Worm (Caenorhabditis elegans) whole organism, mixed stage, embryonic: Measurements from ENCODE around the gene Y69A2AR.46.

Source experiments
- blmp-1 ChIP-seq: fragments of 150-350 bp; optimal IDR thresholded peaks from 2 replicates; lab custom pipeline; 2014; ENCODE audit warnings: missing biosample characterization, missing genetic modification characterization
- ces-1 ChIP-seq: fragments of 150-350 bp; optimal IDR thresholded peaks from 2 replicates; lab custom pipeline; 2014; ENCODE audit warnings: missing biosample characterization, missing genetic modification reagents, missing genetic modification characterization
- mab-5 ChIP-seq: fragments of 150-350 bp; optimal IDR thresholded peaks from 2 replicates; lab custom pipeline; 2014; ENCODE audit warnings: missing biosample characterization, missing genetic modification characterization
- nhr-12 ChIP-seq: fragments of 150-350 bp; optimal IDR thresholded peaks from 2 replicates; lab custom pipeline; 2014; ENCODE audit warnings: missing biosample characterization, missing genetic modification characterization
- nhr-2 ChIP-seq: fragments of 150-350 bp; optimal IDR thresholded peaks from 2 replicates; lab custom pipeline; 2014; ENCODE audit warnings: missing biosample characterization, missing genetic modification characterization
- pha-4 ChIP-seq: fragments of 150-350 bp; optimal IDR thresholded peaks from 2 replicates; lab custom pipeline; 2018; ENCODE audit warnings: missing biosample characterization, missing genetic modification reagents, missing genetic modification characterization
- snpc-4 ChIP-seq: fragments of 150-350 bp; optimal IDR thresholded peaks from 2 replicates; lab custom pipeline; 2014; ENCODE audit warnings: missing biosample characterization, missing genetic modification characterization
- unc-62 ChIP-seq: fragments of 150-350 bp; optimal IDR thresholded peaks from 2 replicates; lab custom pipeline; 2014; ENCODE audit warnings: missing biosample characterization, missing genetic modification reagents, missing genetic modification characterization
- ztf-11 ChIP-seq: fragments of 150-350 bp; optimal IDR thresholded peaks from 2 replicates; lab custom pipeline; 2014; ENCODE audit warnings: missing biosample characterization, missing genetic modification characterization

DNA sequence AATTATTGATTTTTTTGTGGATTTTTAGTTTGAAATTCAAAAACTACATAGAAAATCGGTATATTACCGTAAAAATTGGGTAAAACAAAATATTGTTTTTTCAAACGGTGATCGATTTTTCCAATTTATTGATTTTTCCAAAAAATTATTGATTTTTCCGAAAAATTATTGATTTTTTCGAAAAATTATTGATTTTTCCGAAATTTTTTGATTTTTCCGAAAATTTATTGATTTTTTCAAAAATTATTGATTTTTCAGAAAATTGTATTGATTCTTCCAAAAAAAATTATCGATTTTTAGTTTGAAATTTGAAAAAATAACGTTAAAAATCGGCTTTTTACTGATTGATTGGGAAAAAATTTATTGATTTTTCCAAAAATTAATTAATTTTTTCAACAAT is 12.7 kb upstream of the Y69A2AR.46 start:
- no peak for TF ChIP-seq ces-1 (GFP tag; lab: Kevin White, UChicago)
- no peak for TF ChIP-seq mab-5 (tag; lab: Kevin White, UChicago)
- no peak for TF ChIP-seq blmp-1
- no peak for TF ChIP-seq pha-4 (tag; lab: Kevin White, UChicago)
- no peak for TF ChIP-seq snpc-4 (tag; lab: Kevin White, UChicago)
- no peak for TF ChIP-seq unc-62 (GFP tag; lab: Kevin White, UChicago)
- no peak for TF ChIP-seq nhr-12 (tag; lab: Kevin White, UChicago)
- TF ChIP-seq nhr-2: no peak
- TF ChIP-seq ztf-11 (tag; lab: Kevin White, UChicago): no peak
